Worm (Caenorhabditis elegans) whole organism, young adult: ENCODE data around the gene coq-5.

Source experiments
- Y67H2A.10 ChIP-seq: fragments of 200-800 bp; sonication (Bioruptor generic); conservative IDR thresholded peaks from 2 replicates; pipeline ENCODE4 v1.3.6; 2022; ENCODE audit warnings: missing genetic modification reagents, missing genetic modification characterization, missing compliant biosample characterization
- bed-1 ChIP-seq: fragments of 200-800 bp; sonication (Bioruptor generic); IDR thresholded peaks from 2 replicates; pipeline ENCODE4 v1.3.6; 2022; ENCODE audit warnings: missing genetic modification reagents, missing genetic modification characterization, missing compliant biosample characterization
- nfya-1 ChIP-seq: sonication (generic microtip); optimal IDR thresholded peaks from 2 replicates; lab custom pipeline; 2017; ENCODE audit warnings: antibody characterized with exemption, missing compliant biosample characterization, missing genetic modification characterization, borderline replicate concordance; ENCODE audit not compliant: insufficient read depth
- nfyb-1 ChIP-seq: fragments of 200-800 bp; sonication (Bioruptor generic); IDR thresholded peaks from 2 replicates; pipeline ENCODE4 v1.3.6; 2022; ENCODE audit warnings: missing genetic modification reagents, missing genetic modification characterization, missing compliant biosample characterization
- pha-4 ChIP-seq: fragments of 150-350 bp; sonication (generic microtip); optimal IDR thresholded peaks from 2 replicates; lab custom pipeline; 2014; ENCODE audit warnings: missing biosample characterization, missing genetic modification reagents, missing genetic modification characterization

- TF ChIP-seq bed-1 (GFP tag; lab: Robert Waterston, UW): no peak
- no peak for TF ChIP-seq pha-4
- no peak for TF ChIP-seq nfyb-1 (GFP tag; lab: Robert Waterston, UW)
- no peak for TF ChIP-seq nfya-1
- no peak for TF ChIP-seq Y67H2A.10 (GFP tag; lab: Robert Waterston, UW)
Measured at ce11 chrIII:7866189-7866588, 7.9 kb upstream of the coq-5 start, which contains the start of gene cup-4.
